Worm (Caenorhabditis elegans) whole organism, L4 larva: Measurements from ENCODE around the gene jnk-1.

Experiments used
- R02D3.7 ChIP-seq: fragments of 150-350 bp; sonication (generic microtip); optimal IDR thresholded peaks from 3 replicates; lab custom pipeline; 2014; ENCODE audit warnings: missing biosample characterization, missing genetic modification characterization
- ama-1 ChIP-seq: fragments of 150-350 bp; optimal IDR thresholded peaks from 2 replicates; lab custom pipeline; 2014; ENCODE audit warnings: inconsistent platforms, mixed read lengths
- attf-4 ChIP-seq: sonication (generic microtip); optimal IDR thresholded peaks from 3 replicates; lab custom pipeline; 2017; ENCODE audit warnings: missing biosample characterization, missing genetic modification characterization
- dpl-1 ChIP-seq: fragments of 150-350 bp; optimal IDR thresholded peaks from 2 replicates; lab custom pipeline; 2014; ENCODE audit warnings: missing biosample characterization, missing genetic modification reagents, missing genetic modification characterization
- egl-27 ChIP-seq: sonication (generic microtip); optimal IDR thresholded peaks from 3 replicates; lab custom pipeline; 2017; ENCODE audit warnings: missing biosample characterization, missing genetic modification reagents, missing genetic modification characterization
- hlh-11 ChIP-seq: fragments of 200-800 bp; sonication (Bioruptor generic); optimal IDR thresholded peaks from 2 replicates; lab custom pipeline; 2018; ENCODE audit warnings: mild to moderate bottlenecking, missing genetic modification characterization, missing compliant biosample characterization
- nhr-11 ChIP-seq: fragments of 150-350 bp; optimal IDR thresholded peaks from 2 replicates; lab custom pipeline; 2014; ENCODE audit warnings: missing biosample characterization, missing genetic modification characterization
- nhr-237 ChIP-seq: sonication (generic microtip); optimal IDR thresholded peaks from 2 replicates; lab custom pipeline; 2017; ENCODE audit warnings: missing biosample characterization, missing genetic modification characterization
- nhr-48 ChIP-seq: sonication (generic microtip); optimal IDR thresholded peaks from 2 replicates; lab custom pipeline; 2016; ENCODE audit warnings: mild to moderate bottlenecking, missing genetic modification characterization, missing compliant biosample characterization
- pqm-1 ChIP-seq: sonication (generic microtip); optimal IDR thresholded peaks from 2 replicates; lab custom pipeline; 2017; ENCODE audit warnings: missing biosample characterization, missing genetic modification characterization
- skn-1 ChIP-seq: fragments of 150-350 bp; optimal IDR thresholded peaks from 2 replicates; lab custom pipeline; 2014; ENCODE audit warnings: missing biosample characterization, missing genetic modification characterization

ce11 chrIV:6971213-6971612 lies 13.8 kb downstream of the jnk-1 start, which contains the start of gene ZK381.62:
- no peak for TF ChIP-seq skn-1 (tag; lab: Kevin White, UChicago)
- no peak for TF ChIP-seq nhr-237 (tag; lab: Kevin White, UChicago)
- no peak for TF ChIP-seq hlh-11
- TF ChIP-seq attf-4 (tag; lab: Kevin White, UChicago), result no peak
- no peak for TF ChIP-seq ama-1
- no peak for TF ChIP-seq nhr-11 (tag; lab: Kevin White, UChicago)
- no peak for TF ChIP-seq pqm-1 (tag; lab: Kevin White, UChicago)
- no peak for TF ChIP-seq dpl-1
- no peak for TF ChIP-seq nhr-48 (tag; lab: Kevin White, UChicago)
- TF ChIP-seq R02D3.7, result no peak
- no peak for TF ChIP-seq egl-27 (tag; lab: Kevin White, UChicago)
